Fruit fly (Drosophila melanogaster): Measurements from ENCODE around the gene jigr1.

The jigr1 gene

DNA sequence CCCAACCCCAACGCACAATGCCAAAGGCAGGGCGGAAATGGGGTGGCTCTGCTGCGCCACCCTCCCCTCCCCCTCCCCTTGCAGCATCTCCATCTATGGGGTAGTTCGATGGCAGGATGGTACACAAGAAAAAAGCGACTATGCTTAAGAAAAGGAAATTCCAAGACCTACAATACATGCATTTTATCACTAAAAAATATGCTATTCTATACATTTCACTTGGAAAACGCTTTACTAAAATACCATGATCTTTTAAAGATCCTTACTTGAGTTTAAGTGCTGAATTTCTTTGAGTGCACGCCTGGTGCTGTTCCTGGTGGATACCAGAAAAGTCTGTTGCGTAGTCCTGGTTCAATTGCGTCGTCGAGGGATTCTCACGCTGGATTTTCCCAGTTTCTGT is 6.6 kb upstream of the jigr1 start (continued):
- no peak for TF ChIP-seq Bgb (GFP tag; IDR thresholded peaks at IDR 0.05; ENCODE audit: partially characterized antibody)
- TF ChIP-seq Doc3 (GFP tag; IDR thresholded peaks at IDR 0.05; ENCODE audit: partially characterized antibody), result no peak
- TF ChIP-seq HLH4C (GFP tag; IDR thresholded peaks at IDR 0.05; ENCODE audit: partially characterized antibody), result no peak
- peak; percentile 25 for TF ChIP-seq Mad (GFP tag; optimal IDR thresholded peaks at IDR 0.05)
- peak; percentile 31 for TF ChIP-seq CG15514 (GFP tag; optimal IDR thresholded peaks at IDR 0.05)
- peak; percentile 32 for TF ChIP-seq CG14710 (tag; optimal IDR thresholded peaks at IDR 0.05)
- TF ChIP-seq caup (GFP tag; optimal IDR thresholded peaks at IDR 0.05; ENCODE audit: severe bottlenecking), result peak; percentile 61
- no peak for TF ChIP-seq slp2 (GFP tag; optimal IDR thresholded peaks at IDR 0.05)
- TF ChIP-seq sd (tag; optimal IDR thresholded peaks at IDR 0.05), result peak; percentile 46
- no peak for TF ChIP-seq CG34224 (GFP tag; IDR thresholded peaks at IDR 0.05; ENCODE audit: partially characterized antibody)
- TF ChIP-seq pnt (GFP tag; optimal IDR thresholded peaks at IDR 0.05), result peak; percentile 72
- TF ChIP-seq CG30403 (GFP tag; optimal IDR thresholded peaks at IDR 0.05), result peak; percentile 60
- peak; percentile 58 for TF ChIP-seq pho (GFP tag; optimal IDR thresholded peaks at IDR 0.05)
- TF ChIP-seq CG17359 (tag; optimal IDR thresholded peaks at IDR 0.05), result peak; percentile 77
- TF ChIP-seq Atf6 (GFP tag; IDR thresholded peaks at IDR 0.05), result 0 out of 2 replicates have a peak, but pooled peaks have one; percentile 9
- TF ChIP-seq chif (GFP tag; optimal IDR thresholded peaks at IDR 0.05), result peak; percentile 2 to 41
- no peak for TF ChIP-seq CG8478 (optimal IDR thresholded peaks at IDR 0.05)
- TF ChIP-seq Nf-YA (GFP tag; IDR thresholded peaks at IDR 0.05), result peak; percentile 67
- no peak for TF ChIP-seq toy (GFP tag; IDR thresholded peaks at IDR 0.05)
- peak; percentile 64 for TF ChIP-seq jumu (GFP tag; optimal IDR thresholded peaks at IDR 0.05)
- no peak for TF ChIP-seq nom (GFP tag; optimal IDR thresholded peaks at IDR 0.05)
- peak; percentile 67 for TF ChIP-seq CG4820 (GFP tag; optimal IDR thresholded peaks at IDR 0.05)
- no peak for TF ChIP-seq YL-1 (GFP tag; optimal IDR thresholded peaks at IDR 0.05)
- peak; percentile 45 for TF ChIP-seq oc (tag; optimal IDR thresholded peaks at IDR 0.05)
- no peak for TF ChIP-seq CG3838 (GFP tag; optimal IDR thresholded peaks at IDR 0.05)
- TF ChIP-seq CG6791 (GFP tag; IDR thresholded peaks at IDR 0.05; ENCODE audit: partially characterized antibody), result no peak
- peak in 1 of 2 experiments; percentile 84 for TF ChIP-seq bsh (GFP tag; optimal IDR thresholded peaks at IDR 0.05)
- TF ChIP-seq Blimp-1 (GFP tag; optimal IDR thresholded peaks at IDR 0.05), result peak; percentile 66
- no peak for TF ChIP-seq ash1 (GFP tag; optimal IDR thresholded peaks at IDR 0.05)
- no peak for TF ChIP-seq stwl (tag; optimal IDR thresholded peaks at IDR 0.05)
- TF ChIP-seq da (GFP tag; optimal IDR thresholded peaks at IDR 0.05), result no peak
- TF ChIP-seq knrl (GFP tag; IDR thresholded peaks at IDR 0.05; ENCODE audit: partially characterized antibody), result no peak
- no peak for TF ChIP-seq BEAF-32 (GFP tag; optimal IDR thresholded peaks at IDR 0.05)
- 0 out of 3 replicates have a peak, but pooled peaks have one; percentile 42 for TF ChIP-seq CG11093 (GFP tag; IDR thresholded peaks at IDR 0.05)
- peak; percentile 48; the same call in 1 of the 2 replicates for TF ChIP-seq sim (GFP tag; IDR thresholded peaks at IDR 0.05)
- TF ChIP-seq Ada2b (GFP tag; IDR thresholded peaks at IDR 0.05), result peak; percentile 79
- TF ChIP-seq tx (GFP tag; optimal IDR thresholded peaks at IDR 0.05), result peak; percentile 46
- peak; percentile 30 for TF ChIP-seq CG13775 (GFP tag; optimal IDR thresholded peaks at IDR 0.05)
- no peak for TF ChIP-seq sna (GFP tag; IDR thresholded peaks at IDR 0.05; ENCODE audit: partially characterized antibody)
- peak; percentile 72 for TF ChIP-seq CG32767 (GFP tag; IDR thresholded peaks at IDR 0.05)
- peak; percentile 80 for TF ChIP-seq lmd (GFP tag; IDR thresholded peaks at IDR 0.05)
- peak; percentile 74 for TF ChIP-seq CG7839 (tag; optimal IDR thresholded peaks at IDR 0.05)
- TF ChIP-seq ara (GFP tag; IDR thresholded peaks at IDR 0.05), result peak; percentile 81
- TF ChIP-seq bigmax (GFP tag; optimal IDR thresholded peaks at IDR 0.05), result no peak
- peak; percentile 24 for TF ChIP-seq Sry-δ (GFP tag; optimal IDR thresholded peaks at IDR 0.05)
- TF ChIP-seq CG10462 (GFP tag; optimal IDR thresholded peaks at IDR 0.05), result peak; percentile 14
- peak; percentile 57 for TF ChIP-seq E2f1 (GFP tag; IDR thresholded peaks at IDR 0.05)
- TF ChIP-seq lab (GFP tag; optimal IDR thresholded peaks at IDR 0.05), result peak; percentile 87
- TF ChIP-seq wor (GFP tag; IDR thresholded peaks at IDR 0.05), result peak; percentile 67
- TF ChIP-seq Max (GFP tag; optimal IDR thresholded peaks at IDR 0.05), result peak; percentile 17
